Worm (Caenorhabditis elegans): ENCODE results near the gene W02G9.3.

- no peak for TF ChIP-seq efl-1 (GFP tag; optimal IDR thresholded peaks at IDR 0.05)
- no peak for TF ChIP-seq akir-1 (GFP tag; optimal IDR thresholded peaks at IDR 0.05)
- TF ChIP-seq sptf-2 (GFP tag; optimal IDR thresholded peaks at IDR 0.05) = no peak
Observed at ce11 chrV:2718688-2719185, 46.0 kb downstream of the W02G9.3 start, which contains the start of gene srt-29.
